Worm (Caenorhabditis elegans): Measurements from ENCODE around the gene ncr-1.

ce11 chrX:4493439-4494006, 4.9 kb upstream of the ncr-1 start:
- TF ChIP-seq tab-1 (GFP tag; IDR thresholded peaks at IDR 0.05) (no peak), flt-1 (GFP tag; IDR thresholded peaks at IDR 0.05) (no peak), med-1 (GFP tag; optimal IDR thresholded peaks at IDR 0.05; ENCODE audit: insufficient read depth) (no peak), T22C8.4 (GFP tag; IDR thresholded peaks at IDR 0.05) (no peak), ref-1 (GFP tag; conservative IDR thresholded peaks at IDR 0.05) (no peak), klf-2 (GFP tag; conservative IDR thresholded peaks at IDR 0.05) (no peak), cog-1 (tag; optimal IDR thresholded peaks at IDR 0.05) (no peak), ztf-23 (GFP tag; IDR thresholded peaks at IDR 0.05) (no peak), ztf-29 (GFP tag; IDR thresholded peaks at IDR 0.05) (no peak)

Measured in whole organism, midembryonic.